Worm (Caenorhabditis elegans): Measurements from ENCODE around the gene F48G7.10.

Gene F48G7.10

ce11 chrV:608844-609243 is 25.9 kb downstream of the F48G7.10 start, which contains the start of gene srw-109:
Gene srw-109 (minus strand): TSS chrV:608944.
- TF ChIP-seq snpc-4 (tag; optimal IDR thresholded peaks at IDR 0.05) (no peak), mdl-1 (tag; optimal IDR thresholded peaks at IDR 0.05) (no peak), fos-1 (tag; optimal IDR thresholded peaks at IDR 0.05) (no peak), ztf-4 (tag; optimal IDR thresholded peaks at IDR 0.05) (no peak), nhr-43 (tag; optimal IDR thresholded peaks at IDR 0.05; ENCODE audit: poor library complexity, severe bottlenecking) (no peak), ceh-28 (tag; optimal IDR thresholded peaks at IDR 0.05) (no peak), nhr-11 (tag; optimal IDR thresholded peaks at IDR 0.05) (no peak), ama-1 (optimal IDR thresholded peaks at IDR 0.05) (no peak)

ce11 chrV:604105-604504 is 30.6 kb downstream of the F48G7.10 start, which contains the start of gene srlf-37:
Gene srlf-37 (minus strand): TSS chrV:604205.
- no peak for TF ChIP-seq pha-4 (tag; optimal IDR thresholded peaks at IDR 0.05)

ce11 chrV:600231-600630 is 34.5 kb downstream of the F48G7.10 start, which contains the start of gene nhr-251:
Gene nhr-251 (plus strand): TSS chrV:600531.
- TF ChIP-seq ztf-11 (tag; optimal IDR thresholded peaks at IDR 0.05), result no peak
- no peak for TF ChIP-seq jun-1 (tag; optimal IDR thresholded peaks at IDR 0.05)
- no peak for TF ChIP-seq pqm-1 (tag; optimal IDR thresholded peaks at IDR 0.05)
- TF ChIP-seq unc-62 (GFP tag; optimal IDR thresholded peaks at IDR 0.05), result no peak
- TF ChIP-seq nfya-1 (tag; optimal IDR thresholded peaks at IDR 0.05; ENCODE audit: insufficient read depth), result no peak
- no peak for TF ChIP-seq skn-1 (tag; optimal IDR thresholded peaks at IDR 0.05)
- TF ChIP-seq sea-2 (GFP tag; optimal IDR thresholded peaks at IDR 0.05), result no peak
- no peak for TF ChIP-seq egl-5 (tag; optimal IDR thresholded peaks at IDR 0.05)
- no peak for TF ChIP-seq fkh-10 (GFP tag; optimal IDR thresholded peaks at IDR 0.05)
- TF ChIP-seq aly-2 (tag; optimal IDR thresholded peaks at IDR 0.05), result no peak
- no peak for TF ChIP-seq R02D3.7 (tag; optimal IDR thresholded peaks at IDR 0.05)

ce11 chrV:599783-600182 is 35.0 kb downstream of the F48G7.10 start:
- TF ChIP-seq elt-2 (tag; optimal IDR thresholded peaks at IDR 0.05) (no peak), pqm-1 (tag; optimal IDR thresholded peaks at IDR 0.05) (no peak), elt-3 (tag; optimal IDR thresholded peaks at IDR 0.05) (no peak), egl-27 (tag; optimal IDR thresholded peaks at IDR 0.05) (no peak), nhr-23 (tag; optimal IDR thresholded peaks at IDR 0.05) (no peak), pha-4 (tag; optimal IDR thresholded peaks at IDR 0.05) (no peak), jun-1 (tag; optimal IDR thresholded peaks at IDR 0.05) (no peak), eor-1 (tag; optimal IDR thresholded peaks at IDR 0.05) (no peak), aly-2 (tag; optimal IDR thresholded peaks at IDR 0.05) (no peak), ceh-28 (tag; optimal IDR thresholded peaks at IDR 0.05) (no peak), nhr-43 (tag; optimal IDR thresholded peaks at IDR 0.05; ENCODE audit: poor library complexity, severe bottlenecking) (no peak), ceh-16 (tag; optimal IDR thresholded peaks at IDR 0.05) (no peak), R02D3.7 (tag; optimal IDR thresholded peaks at IDR 0.05) (no peak), elt-1 (tag; optimal IDR thresholded peaks at IDR 0.05) (no peak), daf-12 (tag; optimal IDR thresholded peaks at IDR 0.05) (no peak), nhr-67 (tag; optimal IDR thresholded peaks at IDR 0.05) (no peak), lsy-12 (tag; optimal IDR thresholded peaks at IDR 0.05) (no peak), fkh-2 (tag; optimal IDR thresholded peaks at IDR 0.05) (no peak), nhr-237 (tag; optimal IDR thresholded peaks at IDR 0.05) (no peak)

- no peak for TF ChIP-seq nhr-28 (tag; optimal IDR thresholded peaks at IDR 0.05)
- TF ChIP-seq sea-2 (GFP tag; optimal IDR thresholded peaks at IDR 0.05), result no peak
- no peak for TF ChIP-seq lin-39 (tag; optimal IDR thresholded peaks at IDR 0.05)
- no peak for TF ChIP-seq eor-1 (tag; optimal IDR thresholded peaks at IDR 0.05)
- TF ChIP-seq nhr-12 (tag; optimal IDR thresholded peaks at IDR 0.05), result no peak
- no peak for TF ChIP-seq nhr-11 (tag; optimal IDR thresholded peaks at IDR 0.05)
- no peak for TF ChIP-seq unc-62 (GFP tag; optimal IDR thresholded peaks at IDR 0.05)
- TF ChIP-seq egl-27 (tag; optimal IDR thresholded peaks at IDR 0.05), result no peak
- TF ChIP-seq unc-39 (tag; optimal IDR thresholded peaks at IDR 0.05), result no peak
- no peak for TF ChIP-seq mml-1 (tag; optimal IDR thresholded peaks at IDR 0.05)
Measured at ce11 chrV:598626-599025, 36.1 kb downstream of the F48G7.10 start.
